Worm (Caenorhabditis elegans) whole organism, young adult: ENCODE data around the gene srab-17.

Source experiments
- B0035.1 ChIP-seq: sonication (generic microtip); optimal IDR thresholded peaks from 2 replicates; lab custom pipeline; 2016; ENCODE audit warnings: missing genetic modification characterization, mild to moderate bottlenecking, missing compliant biosample characterization, missing genotype, missing genetic modification reagents
- B0261.1 ChIP-seq: sonication (generic microtip); optimal IDR thresholded peaks from 2 replicates; lab custom pipeline; 2016; ENCODE audit warnings: mild to moderate bottlenecking, missing genetic modification characterization, moderate library complexity, missing compliant biosample characterization
- atf-7 ChIP-seq: sonication (generic microtip); optimal IDR thresholded peaks from 2 replicates; lab custom pipeline; 2017; ENCODE audit warnings: mild to moderate bottlenecking, missing genetic modification characterization, missing compliant biosample characterization
- ccch-3 ChIP-seq: fragments of 200-800 bp; sonication (Bioruptor generic); optimal IDR thresholded peaks from 2 replicates; lab custom pipeline; 2018; ENCODE audit warnings: mild to moderate bottlenecking, missing genetic modification characterization, missing compliant biosample characterization
- ceh-91 ChIP-seq: fragments of 200-800 bp; sonication (Bioruptor generic); IDR thresholded peaks from 2 replicates; pipeline ENCODE4 v1.3.6; 2022; ENCODE audit warnings: missing genetic modification reagents, missing genetic modification characterization, missing compliant biosample characterization
- snpc-4 ChIP-seq, 5 experiments: fragments of 150-350 bp in 1 of 5; sonication (generic microtip) in 4 of 5; optimal IDR thresholded peaks; 2 replicates each; lab custom pipeline; 2014 to 2018; ENCODE audit warnings: missing genetic modification characterization in 5 of 5, missing biosample characterization in 3 of 5, antibody characterized with exemption in 2 of 5, mild to moderate bottlenecking in 2 of 5, missing compliant biosample characterization in 2 of 5, missing genotype in 2 of 5, moderate library complexity in 2 of 5, missing genetic modification reagents in 1 of 5
- unc-62 ChIP-seq: fragments of 150-350 bp; optimal IDR thresholded peaks from 2 replicates; lab custom pipeline; 2014; ENCODE audit warnings: missing biosample characterization, missing genetic modification reagents, missing genetic modification characterization

DNA sequence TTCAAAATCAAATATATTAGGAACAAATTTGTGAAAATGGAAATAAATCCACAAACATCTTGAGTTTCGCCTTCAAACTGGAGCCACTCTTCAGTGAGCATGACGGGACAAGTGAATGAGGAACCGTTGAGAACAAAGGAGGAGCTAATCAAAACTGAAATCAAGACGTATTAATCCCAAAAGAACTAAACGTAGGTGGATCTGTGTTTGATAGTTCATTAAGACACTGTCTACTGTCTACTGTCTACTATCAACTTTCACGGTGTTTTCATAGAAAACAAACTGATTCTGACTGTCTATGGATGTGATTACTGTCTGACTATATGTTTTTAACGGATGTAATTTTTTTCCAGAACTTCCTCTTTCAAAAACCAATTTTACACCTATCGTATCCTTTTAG is 46.5 kb downstream of the srab-17 start, which contains the start of gene str-193:
- TF ChIP-seq B0035.1 (tag; lab: Kevin White, UChicago) (no peak), ceh-91 (no peak), B0261.1 (tag; lab: Kevin White, UChicago) (no peak), snpc-4 (GFP tag; optimal IDR thresholded peaks at IDR 0.05; lab: Kevin White, UChicago) (no peak), snpc-4 (tag; optimal IDR thresholded peaks at IDR 0.05; lab: Kevin White, UChicago) (no peak), ccch-3 (GFP tag; lab: Kevin White, UChicago) (no peak), unc-62 (GFP tag; lab: Kevin White, UChicago) (no peak), atf-7 (tag; lab: Kevin White, UChicago) (no peak)
